Worm (Caenorhabditis elegans) whole organism, L2 larva: Measurements from ENCODE around the gene F25B4.8.
A peak's percentile ranks its signal among the peaks of the same experiment; 100 is the strongest.

Experiments used
- C34F6.9 ChIP-seq: fragments of 150-350 bp; optimal IDR thresholded peaks from 2 replicates; lab custom pipeline; 2014; ENCODE audit warnings: missing biosample characterization, missing genetic modification characterization
- aly-2 ChIP-seq: fragments of 150-350 bp; optimal IDR thresholded peaks from 2 replicates; lab custom pipeline; 2014; ENCODE audit warnings: missing biosample characterization, missing genetic modification characterization
- ama-1 ChIP-seq: fragments of 150-350 bp; optimal IDR thresholded peaks from 2 replicates; lab custom pipeline; 2018; ENCODE audit warnings: inconsistent platforms
- blmp-1 ChIP-seq: sonication (generic microtip); optimal IDR thresholded peaks from 2 replicates; lab custom pipeline; 2017; ENCODE audit warnings: missing genetic modification characterization, mild to moderate bottlenecking, missing compliant biosample characterization, antibody characterized with exemption, moderate library complexity; ENCODE audit not compliant: insufficient read depth
- ceh-82 ChIP-seq: fragments of 150-350 bp; optimal IDR thresholded peaks from 2 replicates; lab custom pipeline; 2014; ENCODE audit warnings: missing biosample characterization, missing genetic modification characterization
- crh-2 ChIP-seq: sonication (generic microtip); optimal IDR thresholded peaks from 2 replicates; lab custom pipeline; 2017; ENCODE audit warnings: missing biosample characterization, missing genetic modification characterization
- dmd-4 ChIP-seq: sonication (generic microtip); optimal IDR thresholded peaks from 2 replicates; lab custom pipeline; 2017; ENCODE audit warnings: missing biosample characterization, missing genetic modification characterization
- egl-27 ChIP-seq: sonication (generic microtip); optimal IDR thresholded peaks from 3 replicates; lab custom pipeline; 2017; ENCODE audit warnings: missing biosample characterization, missing genetic modification reagents, missing genetic modification characterization
- elt-1 ChIP-seq: fragments of 150-350 bp; optimal IDR thresholded peaks from 2 replicates; lab custom pipeline; 2014; ENCODE audit warnings: missing biosample characterization, missing genetic modification characterization
- elt-3 ChIP-seq: sonication (generic microtip); optimal IDR thresholded peaks from 2 replicates; lab custom pipeline; 2017; ENCODE audit warnings: missing biosample characterization, missing genetic modification characterization
- gmeb-1 ChIP-seq: fragments of 150-350 bp; optimal IDR thresholded peaks from 2 replicates; lab custom pipeline; 2014; ENCODE audit warnings: missing biosample characterization, missing genetic modification characterization
- lin-39 ChIP-seq: fragments of 150-350 bp; optimal IDR thresholded peaks from 2 replicates; lab custom pipeline; 2014; ENCODE audit warnings: missing biosample characterization, missing genetic modification reagents, missing genetic modification characterization
- mab-5 ChIP-seq: fragments of 150-350 bp; optimal IDR thresholded peaks from 2 replicates; lab custom pipeline; 2014; ENCODE audit warnings: missing biosample characterization, missing genetic modification characterization
- mbf-1 ChIP-seq: sonication (generic microtip); optimal IDR thresholded peaks from 2 replicates; lab custom pipeline; 2017; ENCODE audit warnings: missing biosample characterization, missing genetic modification characterization
- mdl-1 ChIP-seq, 2 experiments: fragments of 150-350 bp in 1 of 2; sonication (generic microtip) in 1 of 2; optimal IDR thresholded peaks; 2 replicates each; lab custom pipeline; 2017; ENCODE audit warnings: missing biosample characterization in 2 of 2, missing genetic modification characterization in 2 of 2
- nhr-12 ChIP-seq: fragments of 150-350 bp; optimal IDR thresholded peaks from 2 replicates; lab custom pipeline; 2014; ENCODE audit warnings: missing biosample characterization, missing genetic modification characterization
- nhr-129 ChIP-seq: fragments of 150-350 bp; optimal IDR thresholded peaks from 2 replicates; lab custom pipeline; 2014; ENCODE audit warnings: missing biosample characterization, missing genetic modification characterization
- nhr-23 ChIP-seq: fragments of 150-350 bp; optimal IDR thresholded peaks from 2 replicates; lab custom pipeline; 2014; ENCODE audit warnings: missing biosample characterization, missing genetic modification reagents, missing genetic modification characterization
- nhr-237 ChIP-seq: fragments of 150-350 bp; optimal IDR thresholded peaks from 2 replicates; lab custom pipeline; 2014; ENCODE audit warnings: missing biosample characterization, missing genetic modification characterization
- nhr-77 ChIP-seq: fragments of 150-350 bp; optimal IDR thresholded peaks from 2 replicates; lab custom pipeline; 2014; ENCODE audit warnings: missing biosample characterization, missing genetic modification characterization
- peb-1 ChIP-seq: fragments of 150-350 bp; optimal IDR thresholded peaks from 2 replicates; lab custom pipeline; 2014; ENCODE audit warnings: missing biosample characterization, missing genetic modification characterization
- sem-4 ChIP-seq: fragments of 150-350 bp; optimal IDR thresholded peaks from 2 replicates; lab custom pipeline; 2014; ENCODE audit warnings: missing biosample characterization, missing genetic modification reagents, missing genetic modification characterization
- skn-1 ChIP-seq: sonication (generic microtip); optimal IDR thresholded peaks from 2 replicates; lab custom pipeline; 2017; ENCODE audit warnings: missing biosample characterization, missing genetic modification characterization
- sma-3 ChIP-seq: sonication (generic microtip); optimal IDR thresholded peaks from 2 replicates; lab custom pipeline; 2016; ENCODE audit warnings: missing genetic modification reagents, missing genetic modification characterization, missing compliant biosample characterization
- snpc-4 ChIP-seq: fragments of 150-350 bp; optimal IDR thresholded peaks from 2 replicates; lab custom pipeline; 2014; ENCODE audit warnings: missing biosample characterization, missing genetic modification characterization
- unc-62 ChIP-seq: fragments of 150-350 bp; optimal IDR thresholded peaks from 2 replicates; lab custom pipeline; 2014; ENCODE audit warnings: missing biosample characterization, missing genetic modification reagents, missing genetic modification characterization
- zag-1 ChIP-seq: fragments of 150-350 bp; optimal IDR thresholded peaks from 2 replicates; lab custom pipeline; 2014; ENCODE audit warnings: missing biosample characterization, missing genetic modification characterization
- ztf-1 ChIP-seq: fragments of 200-800 bp; sonication (Bioruptor generic); conservative IDR thresholded peaks from 2 replicates; pipeline ENCODE4 v1.3.6; 2022; ENCODE audit warnings: missing genetic modification characterization, missing compliant biosample characterization
- ztf-11 ChIP-seq: sonication (generic microtip); optimal IDR thresholded peaks from 2 replicates; lab custom pipeline; 2017; ENCODE audit warnings: missing biosample characterization, missing genetic modification characterization

F25B4.8 gene

ce11 chrV:5684534-5684933 lies 7.0 kb downstream of the F25B4.8 start, which contains the start of the genes hmgs-1 and F25B4.4 (continued):
- TF ChIP-seq sem-4 (tag; lab: Kevin White, UChicago) (peak; percentile 77), gmeb-1 (peak; percentile 88), nhr-129 (tag; lab: Kevin White, UChicago) (peak; percentile 93)

- no peak for TF ChIP-seq lin-39
- TF ChIP-seq elt-3 (tag; lab: Kevin White, UChicago): no peak
- no peak for TF ChIP-seq blmp-1 (tag; lab: Kevin White, UChicago)
- no peak for TF ChIP-seq aly-2 (tag; lab: Kevin White, UChicago)
- TF ChIP-seq C34F6.9 (tag; lab: Kevin White, UChicago): no peak
- no peak for TF ChIP-seq peb-1 (tag; lab: Kevin White, UChicago)
- no peak for TF ChIP-seq dmd-4 (tag; lab: Kevin White, UChicago)
- TF ChIP-seq snpc-4 (tag; lab: Kevin White, UChicago): no peak
Measured at ce11 chrV:5682530-5682929, 9.0 kb downstream of the F25B4.8 start, which contains the start of gene prp-39. TSS of gene prp-39 (minus strand) at chrV:5682630.

ce11 chrV:5677947-5678346 lies 13.6 kb downstream of the F25B4.8 start:
- TF ChIP-seq nhr-77 (tag; lab: Kevin White, UChicago) (no peak), ama-1 (no peak), nhr-237 (tag; lab: Kevin White, UChicago) (no peak), ceh-82 (tag; lab: Kevin White, UChicago) (no peak), snpc-4 (tag; lab: Kevin White, UChicago) (no peak), dmd-4 (tag; lab: Kevin White, UChicago) (no peak)

- no peak for TF ChIP-seq nhr-129 (tag; lab: Kevin White, UChicago)
- TF ChIP-seq ceh-82 (tag; lab: Kevin White, UChicago): no peak
- no peak for TF ChIP-seq elt-3 (tag; lab: Kevin White, UChicago)
- no peak for TF ChIP-seq skn-1 (tag; lab: Kevin White, UChicago)
- no peak for TF ChIP-seq nhr-12 (tag; lab: Kevin White, UChicago)
- no peak for TF ChIP-seq nhr-237 (tag; lab: Kevin White, UChicago)
- no peak for TF ChIP-seq ama-1
- no peak for TF ChIP-seq lin-39
- TF ChIP-seq dmd-4 (tag; lab: Kevin White, UChicago): no peak
- TF ChIP-seq, all 48 proteins: peak for 0
Measured at ce11 chrV:5676011-5676410, 15.5 kb downstream of the F25B4.8 start, which contains the start of gene pqn-13. TSS of gene pqn-13 (minus strand) at chrV:5676111.

ce11 chrV:5672270-5672669 lies 19.2 kb downstream of the F25B4.8 start:
- no peak for TF ChIP-seq nhr-237 (tag; lab: Kevin White, UChicago)
- TF ChIP-seq elt-1: no peak
- no peak for TF ChIP-seq snpc-4 (tag; lab: Kevin White, UChicago)
- no peak for TF ChIP-seq ama-1
- TF ChIP-seq mab-5 (tag; lab: Kevin White, UChicago): no peak
- TF ChIP-seq gmeb-1: no peak
- no peak for TF ChIP-seq egl-27 (tag; lab: Kevin White, UChicago)
- no peak for TF ChIP-seq skn-1 (tag; lab: Kevin White, UChicago)
- no peak for TF ChIP-seq dmd-4 (tag; lab: Kevin White, UChicago)
- TF ChIP-seq blmp-1 (tag; lab: Kevin White, UChicago): no peak
- no peak for TF ChIP-seq nhr-23
- no peak for TF ChIP-seq zag-1 (tag; lab: Kevin White, UChicago)
- no peak for TF ChIP-seq sma-3 (GFP tag; lab: Kevin White, UChicago)

- TF ChIP-seq nhr-129 (tag; lab: Kevin White, UChicago) (no peak), ztf-11 (tag; lab: Kevin White, UChicago) (no peak), unc-62 (GFP tag; lab: Kevin White, UChicago) (no peak), ztf-1 (GFP tag; lab: Robert Waterston, UW) (no peak), nhr-23 (no peak), mdl-1 (tag; optimal IDR thresholded peaks at IDR 0.05; lab: Kevin White, UChicago) (no peak), ama-1 (no peak), mbf-1 (tag; lab: Kevin White, UChicago) (no peak), snpc-4 (tag; lab: Kevin White, UChicago) (no peak), elt-1 (no peak), skn-1 (tag; lab: Kevin White, UChicago) (no peak), crh-2 (tag; lab: Kevin White, UChicago) (no peak), mab-5 (tag; lab: Kevin White, UChicago) (no peak), sma-3 (GFP tag; lab: Kevin White, UChicago) (no peak)
Measured at ce11 chrV:5668968-5669367, 22.5 kb downstream of the F25B4.8 start.
